Worm (Caenorhabditis elegans) whole organism, young adult: ENCODE results near the gene irld-63.

Source experiments
- B0336.3 ChIP-seq: fragments of 200-800 bp; sonication (Bioruptor generic); IDR thresholded peaks from 2 replicates; pipeline ENCODE4 v1.3.6; 2022; ENCODE audit warnings: missing genetic modification characterization, missing compliant biosample characterization
- C17E4.6 ChIP-seq: fragments of 200-800 bp; sonication (Bioruptor generic); IDR thresholded peaks from 2 replicates; pipeline ENCODE4 v1.3.6; 2022; ENCODE audit warnings: missing genetic modification reagents, missing genetic modification characterization, missing compliant biosample characterization
- F23B12.7 ChIP-seq: sonication (generic microtip); optimal IDR thresholded peaks from 2 replicates; lab custom pipeline; 2017; ENCODE audit warnings: missing genetic modification characterization, mild to moderate bottlenecking, missing compliant biosample characterization, antibody characterized with exemption, moderate library complexity; ENCODE audit not compliant: insufficient read depth
- F57C9.4 ChIP-seq: sonication (generic microtip); optimal IDR thresholded peaks from 2 replicates; lab custom pipeline; 2017; ENCODE audit warnings: mild to moderate bottlenecking, missing genetic modification characterization, missing compliant biosample characterization
- K11D2.4 ChIP-seq: fragments of 200-800 bp; sonication (Bioruptor generic); IDR thresholded peaks from 2 replicates; pipeline ENCODE4 v1.3.6; 2022; ENCODE audit warnings: missing genetic modification reagents, missing genetic modification characterization, missing compliant biosample characterization
- K12H6.12 ChIP-seq: fragments of 200-800 bp; sonication (Bioruptor generic); optimal IDR thresholded peaks from 2 replicates; lab custom pipeline; 2018; ENCODE audit warnings: mild to moderate bottlenecking, missing genetic modification characterization, missing compliant biosample characterization
- T07F8.4 ChIP-seq: sonication (generic microtip); optimal IDR thresholded peaks from 2 replicates; lab custom pipeline; 2016; ENCODE audit warnings: mild to moderate bottlenecking, missing genetic modification characterization, moderate library complexity, missing compliant biosample characterization
- Y79H2A.3 ChIP-seq: fragments of 200-800 bp; sonication (Bioruptor generic); conservative IDR thresholded peaks from 2 replicates; pipeline ENCODE4 v1.3.6; 2022; ENCODE audit warnings: missing genetic modification reagents, missing genetic modification characterization, missing compliant biosample characterization
- atf-7 ChIP-seq: sonication (generic microtip); optimal IDR thresholded peaks from 2 replicates; lab custom pipeline; 2017; ENCODE audit warnings: mild to moderate bottlenecking, missing genetic modification characterization, missing compliant biosample characterization
- attf-3 ChIP-seq: fragments of 200-800 bp; sonication (Bioruptor generic); conservative IDR thresholded peaks from 2 replicates; pipeline ENCODE4 v1.3.6; 2022; ENCODE audit warnings: missing genetic modification reagents, missing genetic modification characterization, missing compliant biosample characterization
- attf-5 ChIP-seq: fragments of 200-800 bp; sonication (Bioruptor generic); optimal IDR thresholded peaks from 2 replicates; lab custom pipeline; 2018; ENCODE audit warnings: mild to moderate bottlenecking, missing genetic modification characterization, missing compliant biosample characterization
- ccch-3 ChIP-seq: fragments of 200-800 bp; sonication (Bioruptor generic); optimal IDR thresholded peaks from 2 replicates; lab custom pipeline; 2018; ENCODE audit warnings: mild to moderate bottlenecking, missing genetic modification characterization, missing compliant biosample characterization
- cebp-1 ChIP-seq, 2 experiments: fragments of 200-800 bp in 1 of 2; sonication (Bioruptor generic) in 1 of 2; sonication (generic microtip) in 1 of 2; IDR thresholded peaks in 1 of 2; optimal IDR thresholded peaks in 1 of 2; 2 replicates each; pipeline versions ENCODE4 v1.3.6 to Lab custom; 2017 to 2022; ENCODE audit warnings: missing compliant biosample characterization in 2 of 2, missing genetic modification characterization in 2 of 2, mild to moderate bottlenecking in 1 of 2, missing genetic modification reagents in 1 of 2, moderate library complexity in 1 of 2
- ceh-100 ChIP-seq: fragments of 200-800 bp; sonication (Bioruptor generic); IDR thresholded peaks from 2 replicates; pipeline ENCODE4 v1.3.6; 2022; ENCODE audit warnings: missing genetic modification reagents, missing genetic modification characterization, missing compliant biosample characterization
- ceh-58 ChIP-seq: fragments of 200-800 bp; sonication (Bioruptor generic); IDR thresholded peaks from 2 replicates; pipeline ENCODE4 v1.3.6; 2022; ENCODE audit warnings: missing genetic modification characterization, missing compliant biosample characterization
- chd-7 ChIP-seq: sonication (generic microtip); optimal IDR thresholded peaks from 2 replicates; lab custom pipeline; 2016; ENCODE audit warnings: mild to moderate bottlenecking, missing genetic modification characterization, moderate library complexity, missing compliant biosample characterization
- die-1 ChIP-seq: sonication (generic microtip); optimal IDR thresholded peaks from 2 replicates; lab custom pipeline; 2016; ENCODE audit warnings: missing genotype, mild to moderate bottlenecking, missing genetic modification characterization, missing compliant biosample characterization
- dox-1 ChIP-seq: fragments of 200-800 bp; sonication (Bioruptor generic); IDR thresholded peaks from 2 replicates; pipeline ENCODE4 v1.3.6; 2022; ENCODE audit warnings: missing genetic modification reagents, missing genetic modification characterization, missing compliant biosample characterization
- egrh-3 ChIP-seq: fragments of 200-800 bp; sonication (Bioruptor generic); IDR thresholded peaks from 2 replicates; pipeline ENCODE4 v1.3.6; 2022; ENCODE audit warnings: missing genetic modification reagents, missing genetic modification characterization, missing compliant biosample characterization
- hmg-1.2 ChIP-seq: fragments of 200-800 bp; sonication (Bioruptor generic); IDR thresholded peaks from 2 replicates; pipeline ENCODE4 v1.3.6; 2022; ENCODE audit warnings: missing genetic modification reagents, missing genetic modification characterization, missing compliant biosample characterization
- let-607 ChIP-seq, 2 experiments: fragments of 200-800 bp in 1 of 2; sonication (Bioruptor generic) in 1 of 2; sonication (generic microtip) in 1 of 2; optimal IDR thresholded peaks; 2 replicates each; lab custom pipeline; 2016 to 2018; ENCODE audit warnings: mild to moderate bottlenecking in 2 of 2, missing compliant biosample characterization in 2 of 2, missing genetic modification characterization in 2 of 2, moderate library complexity in 2 of 2, missing genotype in 1 of 2
- madf-8 ChIP-seq: fragments of 200-800 bp; sonication (Bioruptor generic); conservative IDR thresholded peaks from 2 replicates; pipeline ENCODE4 v1.3.6; 2022; ENCODE audit warnings: missing genetic modification reagents, missing genetic modification characterization, missing compliant biosample characterization
- mcd-1 ChIP-seq: fragments of 200-800 bp; sonication (Bioruptor generic); IDR thresholded peaks from 2 replicates; pipeline ENCODE4 v1.3.6; 2022; ENCODE audit warnings: missing genetic modification reagents, missing genetic modification characterization, missing compliant biosample characterization
- nfya-2 ChIP-seq: fragments of 200-800 bp; sonication (Bioruptor generic); IDR thresholded peaks from 2 replicates; pipeline ENCODE4 v1.3.6; 2022; ENCODE audit warnings: missing genetic modification reagents, missing genetic modification characterization, missing compliant biosample characterization
- nfyb-1 ChIP-seq: fragments of 200-800 bp; sonication (Bioruptor generic); IDR thresholded peaks from 2 replicates; pipeline ENCODE4 v1.3.6; 2022; ENCODE audit warnings: missing genetic modification reagents, missing genetic modification characterization, missing compliant biosample characterization
- nhr-120 ChIP-seq: fragments of 200-800 bp; sonication (Bioruptor generic); IDR thresholded peaks from 2 replicates; pipeline ENCODE4 v1.3.6; 2022; ENCODE audit warnings: missing genetic modification characterization, missing compliant biosample characterization
- nhr-80 ChIP-seq: sonication (generic microtip); optimal IDR thresholded peaks from 2 replicates; lab custom pipeline; 2016; ENCODE audit warnings: missing genetic modification characterization, missing compliant biosample characterization
- nhr-90 ChIP-seq: sonication (generic microtip); optimal IDR thresholded peaks from 2 replicates; lab custom pipeline; 2016; ENCODE audit warnings: missing genotype, mild to moderate bottlenecking, missing genetic modification characterization, missing compliant biosample characterization
- pha-4 ChIP-seq: fragments of 150-350 bp; sonication (generic microtip); optimal IDR thresholded peaks from 2 replicates; lab custom pipeline; 2014; ENCODE audit warnings: missing biosample characterization, missing genetic modification reagents, missing genetic modification characterization
- rec-8 ChIP-seq, 2 experiments: sonication (generic microtip); optimal IDR thresholded peaks; 2 replicates each; lab custom pipeline; 2016; ENCODE audit warnings: mild to moderate bottlenecking in 2 of 2, missing genetic modification characterization in 2 of 2, missing genetic modification reagents in 2 of 2, missing genotype in 2 of 2, missing biosample characterization in 1 of 2, missing compliant biosample characterization in 1 of 2, moderate library complexity in 1 of 2
- repo-1 ChIP-seq: sonication (generic microtip); optimal IDR thresholded peaks from 2 replicates; lab custom pipeline; 2017; ENCODE audit warnings: mild to moderate bottlenecking, missing genetic modification characterization, missing compliant biosample characterization
- zfh-2 ChIP-seq: fragments of 200-800 bp; sonication (Bioruptor generic); conservative IDR thresholded peaks from 2 replicates; pipeline ENCODE4 v1.3.6; 2022; ENCODE audit warnings: missing genetic modification reagents, missing genetic modification characterization, missing compliant biosample characterization
- ztf-26 ChIP-seq: sonication (generic microtip); optimal IDR thresholded peaks from 2 replicates; lab custom pipeline; 2017; ENCODE audit warnings: missing genetic modification characterization, missing compliant biosample characterization

The irld-63 gene

ce11 chrII:2973940-2974402 lies 43.4 kb downstream of the irld-63 start (continued):
- no peak for TF ChIP-seq T07F8.4 (tag; lab: Kevin White, UChicago)
- no peak for TF ChIP-seq nfya-2 (GFP tag; lab: Robert Waterston, UW)
- no peak for TF ChIP-seq die-1 (tag; lab: Kevin White, UChicago)
- TF ChIP-seq rec-8 (tag; optimal IDR thresholded peaks at IDR 0.05; lab: Kevin White, UChicago), result no peak
- TF ChIP-seq C17E4.6, result peak; percentile 17; the same call in 1 of the 2 replicates
- TF ChIP-seq ccch-3 (GFP tag; lab: Kevin White, UChicago), result no peak
- TF ChIP-seq ceh-100, result peak; percentile 86
- TF ChIP-seq F23B12.7 (tag; lab: Kevin White, UChicago), result no peak
- peak in 1 of 2 experiments; percentile 9 for TF ChIP-seq let-607 (tag; optimal IDR thresholded peaks at IDR 0.05; lab: Kevin White, UChicago)
- TF ChIP-seq nhr-90, result no peak
- peak; percentile 88 for TF ChIP-seq pha-4
- TF ChIP-seq, all 124 proteins: peak for 74

ce11 chrII:2975561-2976230 lies 45.2 kb downstream of the irld-63 start:
- TF ChIP-seq atf-7 (tag; lab: Kevin White, UChicago) (peak; percentile 87), attf-3 (GFP tag; lab: Robert Waterston, UW) (no peak), dox-1 (GFP tag; lab: Robert Waterston, UW) (0 out of 2 replicates have a peak, but pooled peaks have one; percentile 16), Y79H2A.3 (GFP tag; lab: Robert Waterston, UW) (no peak), nhr-80 (tag; lab: Kevin White, UChicago) (peak; percentile 55)

ce11 chrII:2976597-2976996 lies 46.1 kb downstream of the irld-63 start, which contains the start of gene nhr-88:
nhr-88 (plus strand) TSS chrII:2976639.
- 0 out of 2 replicates have a peak, but pooled peaks have one; percentile 21 for TF ChIP-seq hmg-1.2 (GFP tag; lab: Robert Waterston, UW)
- no peak for TF ChIP-seq repo-1 (tag; lab: Kevin White, UChicago)
- peak; percentile 42 for TF ChIP-seq mcd-1 (GFP tag; lab: Robert Waterston, UW)
- TF ChIP-seq zfh-2 (GFP tag; lab: Robert Waterston, UW), result peak; percentile 76
- TF ChIP-seq chd-7 (tag; lab: Kevin White, UChicago), result peak; percentile 18
- peak; percentile 31; the same call in 1 of the 2 replicates for TF ChIP-seq B0336.3 (GFP tag; lab: Robert Waterston, UW)
- TF ChIP-seq nhr-120, result no peak
- no peak for TF ChIP-seq cebp-1 (GFP tag; IDR thresholded peaks at IDR 0.05; lab: Robert Waterston, UW)
- TF ChIP-seq cebp-1 (tag; optimal IDR thresholded peaks at IDR 0.05; lab: Kevin White, UChicago), result peak; percentile 69
- no peak for TF ChIP-seq K11D2.4
- no peak for TF ChIP-seq rec-8 (tag; optimal IDR thresholded peaks at IDR 0.05; lab: Kevin White, UChicago)
- TF ChIP-seq nfyb-1 (GFP tag; lab: Robert Waterston, UW), result peak; percentile 56; the same call in 1 of the 2 replicates
- TF ChIP-seq attf-5 (GFP tag; lab: Kevin White, UChicago), result peak; percentile 6
- 0 out of 2 replicates have a peak, but pooled peaks have one; percentile 15 for TF ChIP-seq madf-8 (GFP tag; lab: Robert Waterston, UW)
- peak; percentile 20 for TF ChIP-seq K12H6.12 (tag; lab: Kevin White, UChicago)
- TF ChIP-seq atf-7 (tag; lab: Kevin White, UChicago), result peak; percentile 16

ce11 chrII:2977652-2978051 lies 47.1 kb downstream of the irld-63 start:
- TF ChIP-seq ztf-26, result no peak
- no peak for TF ChIP-seq ceh-58
- no peak for TF ChIP-seq egrh-3 (GFP tag; lab: Robert Waterston, UW)
- TF ChIP-seq F57C9.4 (tag; lab: Kevin White, UChicago), result no peak
- TF ChIP-seq, all 124 proteins: peak for 0
